Worm (Caenorhabditis elegans) whole organism, midembryonic: ENCODE measurements around the gene nhr-79.

ENCODE experiments used
- T22C8.4 ChIP-seq: fragments of 200-800 bp; sonication (Bioruptor generic); IDR thresholded peaks from 2 replicates; pipeline ENCODE4 v1.3.6; 2022; ENCODE audit warnings: missing genetic modification characterization, missing compliant biosample characterization
- flt-1 ChIP-seq: fragments of 200-800 bp; sonication (Bioruptor generic); IDR thresholded peaks from 2 replicates; pipeline ENCODE4 v1.3.6; 2022; ENCODE audit warnings: missing genetic modification characterization, missing compliant biosample characterization
- med-1 ChIP-seq: sonication (generic microtip); optimal IDR thresholded peaks from 2 replicates; lab custom pipeline; 2017; ENCODE audit warnings: missing genetic modification characterization, mild to moderate bottlenecking, missing compliant biosample characterization, antibody characterized with exemption, missing genetic modification reagents; ENCODE audit not compliant: insufficient read depth
- ztf-23 ChIP-seq: fragments of 200-800 bp; sonication (Bioruptor generic); IDR thresholded peaks from 2 replicates; pipeline ENCODE4 v1.3.6; 2022; ENCODE audit warnings: missing genetic modification reagents, missing genetic modification characterization, missing compliant biosample characterization
- ztf-29 ChIP-seq: fragments of 200-800 bp; sonication (Bioruptor generic); IDR thresholded peaks from 2 replicates; pipeline ENCODE4 v1.3.6; 2022; ENCODE audit warnings: missing genetic modification reagents, missing genetic modification characterization, missing compliant biosample characterization

DNA sequence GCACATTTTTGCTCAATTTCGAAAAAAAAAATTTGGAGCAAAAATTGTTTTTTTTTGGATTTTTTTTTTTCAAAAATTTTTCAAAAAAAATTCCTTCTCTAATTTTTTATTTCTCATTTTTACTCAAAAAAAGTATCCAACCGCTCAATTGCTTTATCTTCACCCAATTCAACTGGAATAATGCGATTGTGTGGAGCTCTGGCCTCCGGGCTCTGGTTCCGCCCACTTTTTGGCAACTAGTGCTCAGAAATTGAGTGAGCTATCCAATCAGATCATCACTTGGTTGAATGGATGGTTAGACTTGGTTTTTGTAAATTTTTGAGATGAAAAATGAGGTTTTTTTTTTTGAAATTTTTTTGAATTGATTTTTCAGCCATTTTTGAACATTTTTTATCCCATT is 32.8 kb downstream of the nhr-79 start:
- TF ChIP-seq ztf-29 (GFP tag; lab: Robert Waterston, UW): no peak
- TF ChIP-seq flt-1 (GFP tag; lab: Robert Waterston, UW): no peak
- TF ChIP-seq med-1 (GFP tag; lab: Kevin White, UChicago): no peak
- no peak for TF ChIP-seq T22C8.4 (GFP tag; lab: Robert Waterston, UW)
- TF ChIP-seq ztf-23: no peak
